Worm (Caenorhabditis elegans) whole organism, L2 larva: ENCODE data around the gene acs-17.

Experiments used
- C34F6.9 ChIP-seq: fragments of 150-350 bp; optimal IDR thresholded peaks from 2 replicates; lab custom pipeline; 2014; ENCODE audit warnings: missing biosample characterization, missing genetic modification characterization
- F13H6.1 ChIP-seq: sonication (generic microtip); optimal IDR thresholded peaks from 2 replicates; lab custom pipeline; 2016; ENCODE audit warnings: missing genetic modification characterization, missing compliant biosample characterization
- R02D3.7 ChIP-seq: fragments of 150-350 bp; optimal IDR thresholded peaks from 2 replicates; lab custom pipeline; 2014; ENCODE audit warnings: missing biosample characterization, missing genetic modification characterization
- ZK546.5 ChIP-seq: sonication (generic microtip); optimal IDR thresholded peaks from 2 replicates; lab custom pipeline; 2017; ENCODE audit warnings: missing biosample characterization, missing genetic modification characterization
- alr-1 ChIP-seq: fragments of 150-350 bp; optimal IDR thresholded peaks from 2 replicates; lab custom pipeline; 2014; ENCODE audit warnings: missing biosample characterization, missing genetic modification characterization
- aly-2 ChIP-seq: fragments of 150-350 bp; optimal IDR thresholded peaks from 2 replicates; lab custom pipeline; 2014; ENCODE audit warnings: missing biosample characterization, missing genetic modification characterization
- ceh-16 ChIP-seq: fragments of 150-350 bp; optimal IDR thresholded peaks from 2 replicates; lab custom pipeline; 2014; ENCODE audit warnings: missing biosample characterization, missing genetic modification characterization
- ceh-82 ChIP-seq: fragments of 150-350 bp; optimal IDR thresholded peaks from 2 replicates; lab custom pipeline; 2014; ENCODE audit warnings: missing biosample characterization, missing genetic modification characterization
- crh-2 ChIP-seq: sonication (generic microtip); optimal IDR thresholded peaks from 2 replicates; lab custom pipeline; 2017; ENCODE audit warnings: missing biosample characterization, missing genetic modification characterization
- dmd-4 ChIP-seq: sonication (generic microtip); optimal IDR thresholded peaks from 2 replicates; lab custom pipeline; 2017; ENCODE audit warnings: missing biosample characterization, missing genetic modification characterization
- egl-27 ChIP-seq: sonication (generic microtip); optimal IDR thresholded peaks from 3 replicates; lab custom pipeline; 2017; ENCODE audit warnings: missing biosample characterization, missing genetic modification reagents, missing genetic modification characterization
- elt-1 ChIP-seq: fragments of 150-350 bp; optimal IDR thresholded peaks from 2 replicates; lab custom pipeline; 2014; ENCODE audit warnings: missing biosample characterization, missing genetic modification characterization
- lin-11 ChIP-seq: fragments of 150-350 bp; sonication (generic microtip); optimal IDR thresholded peaks from 2 replicates; lab custom pipeline; 2014; ENCODE audit warnings: missing biosample characterization, missing genetic modification characterization, inconsistent platforms, mixed read lengths
- lin-13 ChIP-seq: fragments of 150-350 bp; optimal IDR thresholded peaks from 2 replicates; lab custom pipeline; 2014; ENCODE audit warnings: missing biosample characterization, missing genetic modification reagents, missing genetic modification characterization
- lin-39 ChIP-seq: fragments of 150-350 bp; optimal IDR thresholded peaks from 2 replicates; lab custom pipeline; 2014; ENCODE audit warnings: missing biosample characterization, missing genetic modification reagents, missing genetic modification characterization
- lsy-2 ChIP-seq, 2 experiments: fragments of 150-350 bp in 1 of 2; sonication (generic microtip) in 1 of 2; optimal IDR thresholded peaks; 2 replicates each; lab custom pipeline; 2014 to 2017; ENCODE audit warnings: missing biosample characterization in 2 of 2, missing genetic modification characterization in 2 of 2
- mab-5 ChIP-seq: fragments of 150-350 bp; optimal IDR thresholded peaks from 2 replicates; lab custom pipeline; 2014; ENCODE audit warnings: missing biosample characterization, missing genetic modification characterization
- mdl-1 ChIP-seq, 2 experiments: fragments of 150-350 bp in 1 of 2; sonication (generic microtip) in 1 of 2; optimal IDR thresholded peaks; 2 replicates each; lab custom pipeline; 2017; ENCODE audit warnings: missing biosample characterization in 2 of 2, missing genetic modification characterization in 2 of 2
- nhr-12 ChIP-seq: fragments of 150-350 bp; optimal IDR thresholded peaks from 2 replicates; lab custom pipeline; 2014; ENCODE audit warnings: missing biosample characterization, missing genetic modification characterization
- nhr-129 ChIP-seq: fragments of 150-350 bp; optimal IDR thresholded peaks from 2 replicates; lab custom pipeline; 2014; ENCODE audit warnings: missing biosample characterization, missing genetic modification characterization
- nhr-25 ChIP-seq: fragments of 150-350 bp; sonication (generic microtip); optimal IDR thresholded peaks from 3 replicates; lab custom pipeline; 2014; ENCODE audit warnings: missing biosample characterization, missing genetic modification characterization
- peb-1 ChIP-seq: fragments of 150-350 bp; optimal IDR thresholded peaks from 2 replicates; lab custom pipeline; 2014; ENCODE audit warnings: missing biosample characterization, missing genetic modification characterization
- sem-4 ChIP-seq: fragments of 150-350 bp; optimal IDR thresholded peaks from 2 replicates; lab custom pipeline; 2014; ENCODE audit warnings: missing biosample characterization, missing genetic modification reagents, missing genetic modification characterization
- sma-3 ChIP-seq: sonication (generic microtip); optimal IDR thresholded peaks from 2 replicates; lab custom pipeline; 2016; ENCODE audit warnings: missing genetic modification reagents, missing genetic modification characterization, missing compliant biosample characterization
- sma-9 ChIP-seq, 2 experiments: fragments of 150-350 bp in 1 of 2; sonication (generic microtip) in 1 of 2; optimal IDR thresholded peaks; 2 replicates each; lab custom pipeline; 2014 to 2016; ENCODE audit warnings: missing genetic modification characterization in 2 of 2, mild to moderate bottlenecking in 1 of 2, missing biosample characterization in 1 of 2, missing compliant biosample characterization in 1 of 2, missing genetic modification reagents in 1 of 2, moderate library complexity in 1 of 2
- unc-39 ChIP-seq: fragments of 150-350 bp; optimal IDR thresholded peaks from 2 replicates; lab custom pipeline; 2014; ENCODE audit warnings: missing biosample characterization, missing genetic modification characterization
- unc-55 ChIP-seq: fragments of 150-350 bp; sonication (generic microtip); optimal IDR thresholded peaks from 3 replicates; lab custom pipeline; 2014; ENCODE audit warnings: missing biosample characterization, missing genetic modification reagents, missing genetic modification characterization
- zag-1 ChIP-seq: fragments of 150-350 bp; optimal IDR thresholded peaks from 2 replicates; lab custom pipeline; 2014; ENCODE audit warnings: missing biosample characterization, missing genetic modification characterization
- ztf-1 ChIP-seq: fragments of 200-800 bp; sonication (Bioruptor generic); conservative IDR thresholded peaks from 2 replicates; pipeline ENCODE4 v1.3.6; 2022; ENCODE audit warnings: missing genetic modification characterization, missing compliant biosample characterization
- ztf-11 ChIP-seq: sonication (generic microtip); optimal IDR thresholded peaks from 2 replicates; lab custom pipeline; 2017; ENCODE audit warnings: missing biosample characterization, missing genetic modification characterization
- ztf-4 ChIP-seq: fragments of 150-350 bp; optimal IDR thresholded peaks from 2 replicates; lab custom pipeline; 2014; ENCODE audit warnings: missing biosample characterization, missing genetic modification characterization

Gene acs-17

DNA sequence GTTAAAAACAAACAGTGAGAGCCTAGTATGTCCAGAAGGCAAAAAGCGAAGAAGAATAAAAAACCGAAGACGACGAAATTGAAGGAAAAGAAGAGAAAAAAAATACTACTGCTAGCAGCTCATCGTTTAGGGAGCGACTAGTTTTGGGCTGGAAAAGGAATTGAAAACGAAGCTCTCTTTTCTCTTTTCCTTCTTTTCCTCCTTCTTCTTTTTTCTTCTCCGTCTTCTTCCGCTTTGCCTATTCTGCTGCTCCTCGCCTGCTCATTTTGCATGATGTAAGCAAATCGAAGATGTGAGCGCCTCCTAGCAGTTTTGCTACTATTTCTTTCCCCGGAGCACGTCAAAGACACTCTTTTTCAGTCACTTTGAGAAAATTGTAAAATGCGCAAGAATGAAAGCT is 37.4 kb upstream of the acs-17 start:
- TF ChIP-seq lin-11 (tag; lab: Kevin White, UChicago) (no peak), C34F6.9 (peak; percentile 40), crh-2 (tag; lab: Kevin White, UChicago) (peak; percentile 22), aly-2 (tag; lab: Kevin White, UChicago) (no peak), unc-55 (GFP tag; lab: Kevin White, UChicago) (peak; percentile 49), ztf-1 (GFP tag; lab: Robert Waterston, UW) (no peak), ztf-11 (tag; lab: Kevin White, UChicago) (no peak), lsy-2 (tag; optimal IDR thresholded peaks at IDR 0.05; lab: Kevin White, UChicago) (peak in 1 of 2 experiments; percentile 10)

DNA sequence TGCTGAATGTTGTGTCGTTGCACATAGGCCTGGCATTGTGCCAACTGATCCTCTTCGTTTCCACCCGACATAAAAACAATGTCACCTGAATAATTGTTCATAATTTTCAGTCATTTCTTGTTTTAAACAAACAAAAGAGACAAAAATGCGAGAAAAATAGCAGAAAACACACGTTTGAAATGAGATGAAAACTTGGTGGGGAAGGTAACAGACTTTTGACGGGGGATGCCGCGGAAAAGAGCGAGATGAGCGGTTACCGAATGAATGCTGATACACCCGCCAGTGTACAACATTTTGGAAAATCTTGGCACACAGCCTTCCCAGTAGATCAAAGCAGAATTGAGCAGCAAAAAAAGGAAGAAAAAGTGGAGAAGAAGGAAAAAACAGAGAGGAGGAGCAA is 33.4 kb upstream of the acs-17 start, which contains the start of gene kin-2:
Gene kin-2, minus strand, starts transcription at position 101 of the 400 bp plus-strand sequence.
- TF ChIP-seq zag-1 (tag; lab: Kevin White, UChicago) (no peak), C34F6.9 (no peak), alr-1 (tag; lab: Kevin White, UChicago) (no peak), sma-3 (no peak), unc-55 (GFP tag; lab: Kevin White, UChicago) (no peak), nhr-12 (no peak), nhr-129 (tag; lab: Kevin White, UChicago) (no peak), sma-9 (GFP tag; optimal IDR thresholded peaks at IDR 0.05; lab: Kevin White, UChicago) (no peak), sma-9 (tag; optimal IDR thresholded peaks at IDR 0.05; lab: Kevin White, UChicago) (no peak), ZK546.5 (tag; lab: Kevin White, UChicago) (no peak), lin-13 (no peak), aly-2 (tag; lab: Kevin White, UChicago) (no peak), unc-39 (tag; lab: Kevin White, UChicago) (no peak), lin-39 (tag; lab: Kevin White, UChicago) (no peak), mab-5 (no peak), peb-1 (no peak), ceh-82 (tag; lab: Kevin White, UChicago) (no peak), crh-2 (tag; lab: Kevin White, UChicago) (no peak), dmd-4 (tag; lab: Kevin White, UChicago) (no peak), R02D3.7 (tag; lab: Kevin White, UChicago) (no peak), mdl-1 (tag; optimal IDR thresholded peaks at IDR 0.05; lab: Kevin White, UChicago) (no peak)

DNA sequence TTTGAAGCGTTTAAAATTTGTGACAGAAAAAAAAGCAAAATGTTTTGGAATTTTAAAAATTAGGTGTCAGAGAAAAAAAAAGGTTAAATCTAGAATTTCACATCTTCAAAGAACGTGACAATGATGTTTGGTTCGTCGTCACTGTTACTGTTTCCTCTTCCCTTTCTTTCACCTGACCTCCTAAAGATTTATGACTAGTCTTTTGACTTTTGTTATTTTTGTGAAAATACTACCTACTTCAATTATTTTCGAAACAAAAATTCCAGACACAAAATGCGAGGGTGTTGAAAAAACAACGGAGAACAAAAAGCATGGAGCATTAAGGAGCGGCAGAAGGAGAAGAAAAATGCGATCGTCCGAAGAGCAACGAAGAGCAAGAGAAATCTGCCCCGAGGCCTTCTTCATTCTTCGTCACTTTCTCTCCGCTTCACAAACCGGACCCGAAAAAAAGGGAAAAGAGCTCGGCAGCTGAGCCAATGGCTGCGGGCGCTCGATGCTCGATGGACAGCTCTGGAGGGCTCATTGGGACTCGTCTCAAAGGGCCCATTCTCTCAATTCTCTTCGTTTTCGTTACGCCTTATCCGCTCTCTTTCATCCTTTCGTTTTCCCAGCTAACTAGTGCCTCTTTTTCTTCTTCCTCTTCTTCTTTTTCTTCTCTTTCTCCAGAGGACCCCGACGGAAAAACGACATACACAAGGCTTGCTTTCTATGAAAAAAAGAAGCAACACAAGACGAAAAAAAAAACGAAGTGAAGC is 32.1 kb upstream of the acs-17 start:
- TF ChIP-seq ztf-4 (peak; percentile 4), egl-27 (tag; lab: Kevin White, UChicago) (peak; percentile 39), mab-5 (peak; percentile 49), lin-39 (tag; lab: Kevin White, UChicago) (no peak), nhr-129 (tag; lab: Kevin White, UChicago) (peak; percentile 54), sem-4 (tag; lab: Kevin White, UChicago) (no peak), lsy-2 (tag; optimal IDR thresholded peaks at IDR 0.05; lab: Kevin White, UChicago) (peak; percentile 35 to 60), F13H6.1 (peak; percentile 54), nhr-25 (tag; lab: Kevin White, UChicago) (peak; percentile 39), C34F6.9 (peak; percentile 39), unc-55 (GFP tag; lab: Kevin White, UChicago) (peak; percentile 27), ztf-11 (tag; lab: Kevin White, UChicago) (no peak), zag-1 (tag; lab: Kevin White, UChicago) (peak; percentile 58)

DNA sequence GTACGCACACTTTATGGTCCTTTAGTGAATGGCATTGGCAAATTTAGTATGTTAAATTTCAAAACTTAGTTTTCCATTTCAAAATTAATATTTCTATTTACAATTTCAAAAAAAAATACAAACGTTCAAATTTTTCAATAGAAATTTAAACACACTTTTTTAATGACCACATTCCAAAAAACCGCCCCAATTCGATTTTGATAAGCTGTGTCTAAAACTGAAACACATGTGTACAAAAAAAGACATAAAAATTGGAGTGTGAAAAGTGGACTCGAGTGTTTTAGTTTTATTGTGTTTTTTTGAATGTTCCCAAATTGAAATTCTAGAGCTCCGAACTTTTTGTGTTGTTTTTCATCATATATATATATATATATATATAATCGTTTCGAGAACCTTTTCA is 31.4 kb upstream of the acs-17 start:
- TF ChIP-seq aly-2 (tag; lab: Kevin White, UChicago), result no peak
- TF ChIP-seq crh-2 (tag; lab: Kevin White, UChicago), result no peak

DNA sequence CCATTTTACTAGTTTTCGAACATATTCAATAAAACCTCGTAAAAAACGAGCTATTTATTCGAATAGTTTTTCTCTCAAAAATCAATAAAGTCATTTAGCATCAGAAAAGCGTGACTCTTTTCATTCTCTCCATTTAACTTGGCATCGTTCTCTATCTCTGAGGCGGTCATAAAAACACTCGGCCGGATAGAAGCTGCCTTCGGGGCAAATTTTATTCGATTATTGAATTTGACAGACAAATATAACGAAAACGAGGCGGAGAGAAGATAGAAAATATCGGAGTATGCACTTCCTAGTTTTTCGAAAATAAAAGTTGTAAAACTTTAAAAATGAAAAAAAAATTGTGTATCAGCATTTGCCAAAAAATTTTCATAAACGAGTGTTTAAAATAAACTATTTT is 30.9 kb upstream of the acs-17 start:
- TF ChIP-seq nhr-129 (tag; lab: Kevin White, UChicago) (no peak), dmd-4 (tag; lab: Kevin White, UChicago) (no peak), elt-1 (no peak), crh-2 (tag; lab: Kevin White, UChicago) (peak; percentile 8), C34F6.9 (peak; percentile 3), ceh-16 (no peak), lin-39 (tag; lab: Kevin White, UChicago) (no peak)
